Fruit fly (Drosophila melanogaster): Measurements from ENCODE around the gene kuz.

Gene kuz

dm6 chr2L:13549973-13550458, at the start of gene kuz:
Gene kuz, plus strand, starts transcription at chr2L:13550139.
- TF ChIP-seq CG1620 (GFP tag; optimal IDR thresholded peaks at IDR 0.05) (no peak), Hr96 (GFP tag; optimal IDR thresholded peaks at IDR 0.05) (peak; percentile 37), Mnt (GFP tag; optimal IDR thresholded peaks at IDR 0.05) (peak; percentile 88), cic (GFP tag; optimal IDR thresholded peaks at IDR 0.05) (peak; percentile 12), CG12768 (GFP tag; optimal IDR thresholded peaks at IDR 0.05) (peak; percentile 35), pad (GFP tag; optimal IDR thresholded peaks at IDR 0.05) (peak; percentile 21), CG7101 (tag; optimal IDR thresholded peaks at IDR 0.05) (peak; percentile 64), tj (GFP tag; optimal IDR thresholded peaks at IDR 0.05) (peak; percentile 72), CG14711 (tag; optimal IDR thresholded peaks at IDR 0.05) (peak; percentile 41), toe (GFP tag; optimal IDR thresholded peaks at IDR 0.05) (no peak), bab1 (GFP tag; optimal IDR thresholded peaks at IDR 0.05) (peak; percentile 74), Clk (GFP tag; optimal IDR thresholded peaks at IDR 0.05) (no peak), Crg-1 (GFP tag; optimal IDR thresholded peaks at IDR 0.05) (no peak), kay (GFP tag; ENCODE audit: borderline replicate concordance) (peak; percentile 98), CG7045 (GFP tag; optimal IDR thresholded peaks at IDR 0.05) (peak; percentile 14), cnc (optimal IDR thresholded peaks at IDR 0.05) (peak in 1 of 2 experiments; percentile 80), CG11617 (GFP tag; optimal IDR thresholded peaks at IDR 0.05) (no peak), ovo (GFP tag; optimal IDR thresholded peaks at IDR 0.05) (peak; percentile 47)

DNA sequence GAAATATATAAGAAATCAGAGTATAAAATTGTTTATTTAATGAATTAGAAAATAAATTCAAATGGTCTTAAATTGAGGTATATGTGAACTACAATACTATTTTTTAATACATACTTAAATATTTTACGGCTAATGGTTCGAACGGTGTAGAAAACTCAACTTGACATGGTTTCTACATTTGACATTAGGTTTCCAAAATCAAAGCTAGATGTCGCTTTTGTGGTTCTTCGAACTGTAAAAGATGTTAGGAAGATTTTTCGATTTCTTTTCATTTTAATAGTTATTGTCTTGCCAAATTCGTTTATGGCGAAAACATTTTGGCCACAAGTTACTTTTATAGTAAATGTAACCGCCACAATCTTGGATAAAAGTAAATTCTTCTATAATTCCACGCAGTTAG, 49.5 kb upstream of the kuz start:
- no peak for TF ChIP-seq Hr96 (GFP tag; optimal IDR thresholded peaks at IDR 0.05)
- TF ChIP-seq Mnt (GFP tag; optimal IDR thresholded peaks at IDR 0.05) = no peak
- TF ChIP-seq toe (GFP tag; optimal IDR thresholded peaks at IDR 0.05) = no peak
- TF ChIP-seq CG5204 (GFP tag; optimal IDR thresholded peaks at IDR 0.05) = no peak
- TF ChIP-seq tj (GFP tag; optimal IDR thresholded peaks at IDR 0.05) = no peak
- no peak for TF ChIP-seq CG14711 (tag; optimal IDR thresholded peaks at IDR 0.05)
- no peak for TF ChIP-seq cic (GFP tag; optimal IDR thresholded peaks at IDR 0.05)
- TF ChIP-seq CG1620 (GFP tag; optimal IDR thresholded peaks at IDR 0.05) = no peak
- TF ChIP-seq bab1 (GFP tag; optimal IDR thresholded peaks at IDR 0.05) = no peak
- TF ChIP-seq pad (GFP tag; optimal IDR thresholded peaks at IDR 0.05) = no peak
- TF ChIP-seq CG7045 (GFP tag; optimal IDR thresholded peaks at IDR 0.05) = no peak
- TF ChIP-seq CG12768 (GFP tag; optimal IDR thresholded peaks at IDR 0.05) = no peak
- no peak for TF ChIP-seq Clk (GFP tag; optimal IDR thresholded peaks at IDR 0.05)

DNA sequence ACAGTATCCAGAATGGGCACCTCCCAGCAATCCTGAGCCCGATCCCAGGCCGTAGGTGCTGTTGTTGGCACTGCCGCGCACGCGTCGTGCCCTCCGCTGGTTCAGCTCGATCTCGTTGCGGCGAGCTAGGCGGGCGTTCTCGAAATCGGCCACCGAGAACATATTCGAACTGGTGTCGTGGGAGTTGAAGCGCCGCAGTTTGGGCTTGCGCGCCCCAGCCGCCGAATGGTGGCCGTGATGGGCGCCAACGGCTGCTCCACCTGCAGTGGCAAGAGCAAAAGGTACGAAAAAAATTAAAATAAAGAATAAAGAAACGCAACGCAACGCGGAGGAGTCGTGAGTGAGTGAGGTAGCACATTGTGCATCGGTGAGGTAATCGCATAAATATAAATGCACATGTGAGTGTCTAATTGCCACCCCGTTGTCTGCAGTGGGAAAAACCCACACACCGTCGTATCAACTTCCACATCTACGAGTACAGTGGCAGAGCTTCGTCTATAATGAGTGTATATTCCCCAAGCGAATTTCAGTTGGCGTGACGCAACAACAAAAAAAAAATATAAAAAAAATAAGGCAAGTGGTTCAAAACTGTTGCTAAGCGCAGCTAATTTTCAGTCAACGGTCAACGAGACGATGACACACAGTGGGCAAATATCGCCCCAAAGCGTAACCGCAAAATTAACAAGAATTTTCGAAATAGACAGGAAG, 40.3 kb upstream of the kuz start:
- TF ChIP-seq cnc (optimal IDR thresholded peaks at IDR 0.05) (no peak), CG5204 (GFP tag; optimal IDR thresholded peaks at IDR 0.05) (no peak), CG12768 (GFP tag; optimal IDR thresholded peaks at IDR 0.05) (no peak), CG11617 (GFP tag; optimal IDR thresholded peaks at IDR 0.05) (no peak), pad (GFP tag; optimal IDR thresholded peaks at IDR 0.05) (no peak), cic (GFP tag; optimal IDR thresholded peaks at IDR 0.05) (no peak), CG33017 (tag; optimal IDR thresholded peaks at IDR 0.05) (no peak), kay (GFP tag; ENCODE audit: borderline replicate concordance) (no peak), bab1 (GFP tag; optimal IDR thresholded peaks at IDR 0.05) (peak; percentile 3), Mnt (GFP tag; optimal IDR thresholded peaks at IDR 0.05) (no peak), Hr96 (GFP tag; optimal IDR thresholded peaks at IDR 0.05) (no peak), CG1620 (GFP tag; optimal IDR thresholded peaks at IDR 0.05) (no peak), tj (GFP tag; optimal IDR thresholded peaks at IDR 0.05) (peak; percentile 82), CG14711 (tag; optimal IDR thresholded peaks at IDR 0.05) (no peak)

- no peak for TF ChIP-seq pad (GFP tag; optimal IDR thresholded peaks at IDR 0.05)
- TF ChIP-seq Mnt (GFP tag; optimal IDR thresholded peaks at IDR 0.05) = peak; percentile 15
- no peak for TF ChIP-seq CG1620 (GFP tag; optimal IDR thresholded peaks at IDR 0.05)
- TF ChIP-seq CG33017 (tag; optimal IDR thresholded peaks at IDR 0.05) = no peak
- TF ChIP-seq bab1 (GFP tag; optimal IDR thresholded peaks at IDR 0.05) = peak; percentile 46
- no peak for TF ChIP-seq cnc (optimal IDR thresholded peaks at IDR 0.05)
- peak; percentile 86 for TF ChIP-seq kay (GFP tag; ENCODE audit: borderline replicate concordance)
- TF ChIP-seq tj (GFP tag; optimal IDR thresholded peaks at IDR 0.05) = peak; percentile 96
- peak; percentile 41 for TF ChIP-seq cic (GFP tag; optimal IDR thresholded peaks at IDR 0.05)
- no peak for TF ChIP-seq CG7101 (tag; optimal IDR thresholded peaks at IDR 0.05)
- peak; percentile 12 for TF ChIP-seq CG12768 (GFP tag; optimal IDR thresholded peaks at IDR 0.05)
Measured at dm6 chr2L:13510870-13511867, 38.8 kb upstream of the kuz start.

DNA sequence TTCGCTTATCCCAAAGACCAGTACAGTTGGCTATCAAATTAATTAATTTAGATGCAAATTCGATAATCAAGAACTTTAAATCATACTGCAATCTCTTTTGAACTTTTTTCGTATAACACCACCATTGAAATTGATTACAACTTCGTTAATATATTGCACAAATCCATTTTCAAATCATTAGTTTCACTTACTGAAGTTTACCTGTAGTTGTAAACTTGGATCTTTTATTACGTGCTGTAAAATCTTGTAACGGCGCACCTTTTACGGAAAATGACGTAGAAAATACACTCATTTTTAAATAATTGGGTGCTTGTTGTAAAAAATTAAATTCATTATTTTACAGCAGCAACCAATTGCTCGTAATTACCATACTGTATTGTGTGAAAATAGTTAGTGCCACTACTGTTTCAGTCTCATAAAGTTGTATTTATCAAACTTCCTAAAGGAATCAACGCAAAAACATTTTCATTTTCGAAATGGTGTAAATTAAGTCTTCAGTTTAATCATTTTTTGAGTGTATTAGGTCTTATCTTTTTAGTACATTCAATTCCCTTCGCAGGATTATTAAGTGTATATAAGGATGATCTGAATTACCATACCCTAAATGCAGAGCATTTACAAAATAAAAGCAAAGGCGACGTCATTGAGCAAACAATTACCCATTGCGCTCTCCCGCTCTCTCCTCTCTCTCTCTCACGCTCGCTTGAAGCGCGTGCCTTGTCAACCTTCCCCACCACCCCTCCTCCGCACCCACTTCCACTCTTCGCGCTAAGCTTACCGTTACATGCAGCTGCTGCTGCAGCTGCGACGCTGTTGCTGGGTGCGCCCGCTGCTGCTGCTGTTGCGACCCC, 37.5 kb upstream of the kuz start:
- TF ChIP-seq Hr96 (GFP tag; optimal IDR thresholded peaks at IDR 0.05) = peak; percentile 59
- no peak for TF ChIP-seq Clk (GFP tag; optimal IDR thresholded peaks at IDR 0.05)
- no peak for TF ChIP-seq Crg-1 (GFP tag; optimal IDR thresholded peaks at IDR 0.05)
- TF ChIP-seq cic (GFP tag; optimal IDR thresholded peaks at IDR 0.05) = no peak
- peak; percentile 57 for TF ChIP-seq CG14711 (tag; optimal IDR thresholded peaks at IDR 0.05)
- TF ChIP-seq kay (GFP tag; ENCODE audit: borderline replicate concordance) = peak; percentile 94
- peak; percentile 10 for TF ChIP-seq CG12768 (GFP tag; optimal IDR thresholded peaks at IDR 0.05)
- peak; percentile 62 for TF ChIP-seq CG7101 (tag; optimal IDR thresholded peaks at IDR 0.05)
- no peak for TF ChIP-seq tj (GFP tag; optimal IDR thresholded peaks at IDR 0.05)
- TF ChIP-seq CG1620 (GFP tag; optimal IDR thresholded peaks at IDR 0.05) = no peak
- peak; percentile 4 for TF ChIP-seq Mnt (GFP tag; optimal IDR thresholded peaks at IDR 0.05)
- TF ChIP-seq ovo (GFP tag; optimal IDR thresholded peaks at IDR 0.05) = peak; percentile 99
- peak; percentile 16 for TF ChIP-seq pad (GFP tag; optimal IDR thresholded peaks at IDR 0.05)
- TF ChIP-seq bab1 (GFP tag; optimal IDR thresholded peaks at IDR 0.05) = peak; percentile 43
- peak; percentile 71 for TF ChIP-seq CG33017 (tag; optimal IDR thresholded peaks at IDR 0.05)
- TF ChIP-seq CG11617 (GFP tag; optimal IDR thresholded peaks at IDR 0.05) = peak; percentile 41
- TF ChIP-seq CG5204 (GFP tag; optimal IDR thresholded peaks at IDR 0.05) = peak; percentile 22
- TF ChIP-seq CG7045 (GFP tag; optimal IDR thresholded peaks at IDR 0.05) = peak; percentile 23
- no peak for TF ChIP-seq toe (GFP tag; optimal IDR thresholded peaks at IDR 0.05)
- TF ChIP-seq cnc (optimal IDR thresholded peaks at IDR 0.05) = no peak
